Fruit fly (Drosophila melanogaster) Kc167 (cell line): ENCODE results near the gene CG42827.

ENCODE experiments used
- Myc ChIP-seq: fragments of >200 bp; optimal IDR thresholded peaks from 2 replicates; lab custom pipeline; 2017; ENCODE audit warnings: missing external identifiers
- Sin3A ChIP-seq: fragments of >200 bp; optimal IDR thresholded peaks from 2 replicates; lab custom pipeline; 2018; ENCODE audit warnings: missing external identifiers
- h ChIP-seq: fragments of >200 bp; optimal IDR thresholded peaks from 3 replicates; lab custom pipeline; 2018; ENCODE audit warnings: missing external identifiers
- insv ChIP-seq: fragments of >200 bp; optimal IDR thresholded peaks from 3 replicates; lab custom pipeline; 2018; ENCODE audit warnings: missing external identifiers
- psq ChIP-seq: fragments of >200 bp; optimal IDR thresholded peaks from 2 replicates; lab custom pipeline; 2017; ENCODE audit warnings: missing external identifiers
- ttk ChIP-seq: sonication (Bioruptor generic); optimal IDR thresholded peaks from 2 replicates; lab custom pipeline; 2017; ENCODE audit warnings: missing external identifiers

dm6 chr3R:23325710-23326109 lies 47.0 kb upstream of the CG42827 start:
- TF ChIP-seq psq (no peak), Myc (lab: Kevin White, UChicago) (no peak), ttk (lab: Kevin White, UChicago) (no peak), Sin3A (lab: Kevin White, UChicago) (no peak), insv (lab: Kevin White, UChicago) (no peak), h (no peak)
